Fruit fly (Drosophila melanogaster) whole organism, embryonic: ENCODE measurements around the gene CG17666.

ENCODE experiments used
- Atf3 ChIP-seq: fragments of 200-800 bp; sonication (Bioruptor generic); optimal IDR thresholded peaks from 3 replicates; lab custom pipeline; 2016; ENCODE audit warnings: missing biosample characterization, missing genetic modification characterization
- Awh ChIP-seq: fragments of 200-800 bp; sonication (Bioruptor generic); IDR thresholded peaks from 2 replicates; pipeline ENCODE4, ENCODE4 v1.3.6; 2022; ENCODE audit warnings: missing biosample characterization, missing genetic modification characterization
- B-H1 ChIP-seq: fragments of 200-800 bp; sonication (Bioruptor generic); IDR thresholded peaks from 3 replicates; pipeline ENCODE4 v1.3.6; 2022; ENCODE audit warnings: missing biosample characterization, missing genetic modification characterization
- Blimp-1 ChIP-seq: fragments of 200-800 bp; sonication (Bioruptor generic); optimal IDR thresholded peaks from 3 replicates; lab custom pipeline; 2018; ENCODE audit warnings: missing biosample characterization, missing genetic modification characterization, mild to moderate bottlenecking, moderate library complexity, missing genetic modification reagents
- CG10209 ChIP-seq: fragments of 200-800 bp; sonication (Bioruptor generic); optimal IDR thresholded peaks from 3 replicates; lab custom pipeline; 2017; ENCODE audit warnings: missing biosample characterization, mild to moderate bottlenecking, missing genetic modification characterization, missing genetic modification reagents
- CG10462 ChIP-seq: fragments of 200-800 bp; sonication (Bioruptor generic); optimal IDR thresholded peaks from 2 replicates; lab custom pipeline; 2016; ENCODE audit warnings: missing biosample characterization, missing genetic modification characterization
- CG11723 ChIP-seq: fragments of 200-800 bp; sonication (Bioruptor generic); optimal IDR thresholded peaks from 2 replicates; lab custom pipeline; 2017; ENCODE audit warnings: missing biosample characterization, mild to moderate bottlenecking, missing genetic modification characterization
- CG12659 ChIP-seq: fragments of 200-800 bp; sonication (Bioruptor generic); optimal IDR thresholded peaks from 3 replicates; lab custom pipeline; 2017; ENCODE audit warnings: mild to moderate bottlenecking, missing biosample characterization, missing genetic modification reagents, missing genetic modification characterization
- CG13894 ChIP-seq: fragments of 200-800 bp; sonication (Bioruptor generic); optimal IDR thresholded peaks from 3 replicates; lab custom pipeline; 2018; ENCODE audit warnings: missing biosample characterization, mild to moderate bottlenecking, missing genetic modification characterization, moderate library complexity
- CG1647 ChIP-seq: fragments of 200-800 bp; sonication (Bioruptor generic); optimal IDR thresholded peaks from 3 replicates; lab custom pipeline; 2016; ENCODE audit warnings: missing biosample characterization, missing genetic modification characterization
- CG17829 ChIP-seq: fragments of 200-800 bp; optimal IDR thresholded peaks from 2 replicates; lab custom pipeline; 2019; ENCODE audit warnings: missing biosample characterization, mild to moderate bottlenecking, missing genetic modification characterization, moderate library complexity
- CG33557 ChIP-seq: fragments of 200-800 bp; sonication (Bioruptor generic); optimal IDR thresholded peaks from 2 replicates; lab custom pipeline; 2019; ENCODE audit warnings: missing biosample characterization, mild to moderate bottlenecking, missing genetic modification characterization, moderate library complexity
- CG4404 ChIP-seq: fragments of 200-800 bp; sonication (Bioruptor generic); IDR thresholded peaks from 2 replicates; pipeline ENCODE4 v1.3.6; 2022; ENCODE audit warnings: missing biosample characterization, missing genetic modification characterization
- CG4424 ChIP-seq: fragments of 200-800 bp; sonication (Bioruptor generic); optimal IDR thresholded peaks from 3 replicates; lab custom pipeline; 2016; ENCODE audit warnings: missing biosample characterization, missing genetic modification characterization
- CG5245 ChIP-seq: fragments of 200-800 bp; sonication (Bioruptor generic); optimal IDR thresholded peaks from 3 replicates; lab custom pipeline; 2016; ENCODE audit warnings: missing biosample characterization, missing genetic modification characterization
- CG6254 ChIP-seq: fragments of 200-800 bp; sonication (Bioruptor generic); optimal IDR thresholded peaks from 3 replicates; lab custom pipeline; 2017; ENCODE audit warnings: mild to moderate bottlenecking, missing biosample characterization, missing genetic modification reagents, missing genetic modification characterization
- CG7963 ChIP-seq: fragments of 200-800 bp; sonication (Bioruptor generic); IDR thresholded peaks from 3 replicates; pipeline ENCODE4 v1.3.6; 2022; ENCODE audit warnings: missing biosample characterization, missing genetic modification characterization; ENCODE audit not compliant: partially characterized antibody
- CG9215 ChIP-seq: fragments of 200-800 bp; sonication (Bioruptor generic); IDR thresholded peaks from 2 replicates; pipeline ENCODE4 v1.3.6; 2022; ENCODE audit warnings: missing biosample characterization, missing genetic modification characterization
- Camta ChIP-seq: fragments of 200-800 bp; sonication (Bioruptor generic); optimal IDR thresholded peaks from 2 replicates; lab custom pipeline; 2016; ENCODE audit warnings: missing biosample characterization, missing genetic modification characterization
- CoRest ChIP-seq: fragments of 200-800 bp; sonication (Bioruptor generic); optimal IDR thresholded peaks from 3 replicates; lab custom pipeline; 2018; ENCODE audit warnings: missing biosample characterization, mild to moderate bottlenecking, missing genetic modification characterization, moderate library complexity
- Dip2 ChIP-seq: fragments of 200-800 bp; sonication (Bioruptor generic); IDR thresholded peaks from 2 replicates; pipeline ENCODE4 v1.3.6; 2022; ENCODE audit warnings: missing biosample characterization, missing genetic modification characterization
- Dll ChIP-seq: fragments of 200-800 bp; sonication (Bioruptor generic); IDR thresholded peaks from 4 replicates; pipeline ENCODE4 v1.3.6; 2022; ENCODE audit warnings: missing biosample characterization, missing genetic modification characterization; ENCODE audit not compliant: partially characterized antibody
- E2f2 ChIP-seq: fragments of 200-800 bp; sonication (Bioruptor generic); IDR thresholded peaks from 2 replicates; pipeline ENCODE4 v1.3.6; 2022; ENCODE audit warnings: missing biosample characterization, missing genetic modification characterization
- GATAe ChIP-seq: fragments of 200-800 bp; sonication (Bioruptor generic); conservative IDR thresholded peaks from 2 replicates; pipeline ENCODE4 v1.3.6; 2022; ENCODE audit warnings: missing biosample characterization, missing genetic modification characterization
- Hmr ChIP-seq: fragments of 200-800 bp; sonication (Bioruptor generic); optimal IDR thresholded peaks from 3 replicates; lab custom pipeline; 2017; ENCODE audit warnings: mild to moderate bottlenecking, missing biosample characterization, missing genetic modification reagents, missing genetic modification characterization
- NC2α ChIP-seq: fragments of 200-800 bp; sonication (Bioruptor generic); optimal IDR thresholded peaks from 2 replicates; lab custom pipeline; 2016; ENCODE audit warnings: missing biosample characterization, missing genetic modification characterization
- Nf-YB ChIP-seq: fragments of 200-800 bp; sonication (Bioruptor generic); optimal IDR thresholded peaks from 3 replicates; lab custom pipeline; 2019; ENCODE audit warnings: missing biosample characterization, mild to moderate bottlenecking, missing genetic modification characterization, moderate library complexity
- Sin3A ChIP-seq: fragments of >200 bp; optimal IDR thresholded peaks from 2 replicates; lab custom pipeline; 2018
- Spps ChIP-seq: fragments of 200-800 bp; sonication (Bioruptor generic); optimal IDR thresholded peaks from 2 replicates; lab custom pipeline; 2018; ENCODE audit warnings: missing biosample characterization, mild to moderate bottlenecking, missing genetic modification characterization
- bowl ChIP-seq: fragments of 200-800 bp; sonication (Bioruptor generic); IDR thresholded peaks from 2 replicates; pipeline ENCODE4 v1.3.6; 2022; ENCODE audit warnings: missing biosample characterization, missing genetic modification characterization
- cg ChIP-seq: fragments of 200-800 bp; sonication (Bioruptor generic); optimal IDR thresholded peaks from 3 replicates; lab custom pipeline; 2019; ENCODE audit warnings: missing biosample characterization, mild to moderate bottlenecking, missing genetic modification characterization, moderate library complexity
- chm ChIP-seq: fragments of 200-800 bp; sonication (Bioruptor generic); IDR thresholded peaks from 2 replicates; pipeline ENCODE4 v1.3.6; 2022; ENCODE audit warnings: missing biosample characterization, missing genetic modification characterization
- ems ChIP-seq: fragments of 200-800 bp; sonication (Bioruptor generic); optimal IDR thresholded peaks from 3 replicates; lab custom pipeline; 2016; ENCODE audit warnings: missing biosample characterization, missing genetic modification characterization
- esg ChIP-seq: fragments of 200-800 bp; sonication (Bioruptor generic); conservative IDR thresholded peaks from 2 replicates; pipeline ENCODE4 v1.3.6; 2022; ENCODE audit warnings: missing biosample characterization, missing genetic modification characterization
- ham ChIP-seq: fragments of 200-800 bp; sonication (Bioruptor generic); IDR thresholded peaks from 2 replicates; pipeline ENCODE4 v1.3.6; 2022; ENCODE audit warnings: missing biosample characterization, missing genetic modification characterization
- hkb ChIP-seq, 2 experiments: fragments of 200-800 bp in 1 of 2; fragments of >200 bp in 1 of 2; sonication (Bioruptor generic) in 1 of 2; IDR thresholded peaks in 1 of 2; optimal IDR thresholded peaks in 1 of 2; 2 replicates each; pipeline versions ENCODE4 v1.3.6 to Lab custom; 2017 to 2022; ENCODE audit warnings: missing biosample characterization in 1 of 2, missing genetic modification characterization in 1 of 2
- insv ChIP-seq, 2 experiments: fragments of 200-800 bp; sonication (Bioruptor generic); optimal IDR thresholded peaks; 3 replicates each; lab custom pipeline; 2016 to 2018; ENCODE audit warnings: missing biosample characterization in 2 of 2, missing genetic modification characterization in 2 of 2
- kah ChIP-seq: fragments of 200-800 bp; sonication (Bioruptor generic); optimal IDR thresholded peaks from 2 replicates; lab custom pipeline; 2018; ENCODE audit warnings: missing biosample characterization, mild to moderate bottlenecking, missing genetic modification characterization
- maf-S ChIP-seq: fragments of 200-800 bp; sonication (Bioruptor generic); optimal IDR thresholded peaks from 2 replicates; lab custom pipeline; 2016; ENCODE audit warnings: missing biosample characterization, missing genetic modification characterization
- mam ChIP-seq: fragments of 200-800 bp; sonication (Bioruptor generic); optimal IDR thresholded peaks from 3 replicates; lab custom pipeline; 2016; ENCODE audit warnings: missing biosample characterization, missing genetic modification characterization
- odd ChIP-seq: fragments of 200-800 bp; sonication (Bioruptor generic); optimal IDR thresholded peaks from 2 replicates; lab custom pipeline; 2017; ENCODE audit warnings: missing biosample characterization, mild to moderate bottlenecking, missing genetic modification characterization
- prd ChIP-seq, 3 experiments: fragments of >200 bp in 2 of 3; fragments of 200-800 bp in 1 of 3; sonication (Bioruptor generic) in 1 of 3; optimal IDR thresholded peaks in 2 of 3; IDR thresholded peaks in 1 of 3; 2 replicates in 2 of 3; 3 replicates in 1 of 3; pipeline versions ENCODE4 v1.3.6 to Lab custom; 2017 to 2022; ENCODE audit warnings: missing biosample characterization in 1 of 3, missing genetic modification characterization in 1 of 3
- sc ChIP-seq, 3 experiments: fragments of >200 bp in 2 of 3; fragments of 200-800 bp in 1 of 3; sonication (Bioruptor generic) in 1 of 3; optimal IDR thresholded peaks; 2 replicates in 2 of 3; 3 replicates in 1 of 3; lab custom pipeline; 2017; ENCODE audit warnings: mild to moderate bottlenecking in 1 of 3, missing biosample characterization in 1 of 3, missing genetic modification characterization in 1 of 3, missing genetic modification reagents in 1 of 3
- trh ChIP-seq: fragments of 200-800 bp; sonication (Bioruptor generic); optimal IDR thresholded peaks from 2 replicates; lab custom pipeline; 2016; ENCODE audit warnings: missing biosample characterization, missing genetic modification characterization
- vvl ChIP-seq: fragments of 200-800 bp; sonication (Bioruptor generic); IDR thresholded peaks from 2 replicates; pipeline ENCODE4 v1.3.6; 2022; ENCODE audit warnings: missing biosample characterization, missing genetic modification characterization
- zfh1 ChIP-seq: fragments of 200-800 bp; sonication (Bioruptor generic); IDR thresholded peaks from 3 replicates; pipeline ENCODE4 v1.3.6; 2022; ENCODE audit warnings: missing biosample characterization, missing genetic modification characterization

CG17666 gene

dm6 chr3L:12749567-12750535 lies 31.3 kb upstream of the CG17666 start, which contains the start of the genes Klc and CG10984 (continued):
- TF ChIP-seq cg (GFP tag; lab: Kevin White, UChicago) (peak; percentile 84), Nf-YB (GFP tag; lab: Kevin White, UChicago) (no peak), esg (peak; percentile 72), CG10462 (GFP tag; lab: Kevin White, UChicago) (no peak), Hmr (no peak), trh (GFP tag; lab: Kevin White, UChicago) (no peak), odd (GFP tag; lab: Kevin White, UChicago) (no peak), CG9215 (GFP tag; lab: Robert Waterston, UW) (no peak), NC2α (no peak), CG7963 (no peak), CG5245 (GFP tag; lab: Kevin White, UChicago) (peak; percentile 12), Sin3A (peak; percentile 34), sc (optimal IDR thresholded peaks at IDR 0.05; lab: Kevin White, UChicago) (no peak), sc (GFP tag; optimal IDR thresholded peaks at IDR 0.05; lab: Kevin White, UChicago) (no peak), CG11723 (GFP tag; lab: Kevin White, UChicago) (no peak), kah (no peak), Awh (no peak), CG17829 (tag; lab: Kevin White, UChicago) (peak; percentile 43), CG4424 (GFP tag; lab: Kevin White, UChicago) (peak; percentile 50), mam (GFP tag; lab: Kevin White, UChicago) (peak; percentile 63), CG33557 (GFP tag; lab: Kevin White, UChicago) (no peak), prd (optimal IDR thresholded peaks at IDR 0.05; lab: Kevin White, UChicago) (no peak), prd (GFP tag; IDR thresholded peaks at IDR 0.05; lab: Robert Waterston, UW) (no peak; the same call in 1 of the 3 replicates), bowl (peak; percentile 37; the same call in 1 of the 2 replicates), Spps (no peak), insv (GFP tag; optimal IDR thresholded peaks at IDR 0.05; lab: Kevin White, UChicago) (no peak), CoRest (peak; percentile 50), hkb (optimal IDR thresholded peaks at IDR 0.05; lab: Kevin White, UChicago) (no peak), hkb (GFP tag; IDR thresholded peaks at IDR 0.05; lab: Robert Waterston, UW) (peak; percentile 80), maf-S (peak; percentile 28), CG1647 (GFP tag; lab: Kevin White, UChicago) (peak; percentile 45), ems (GFP tag; lab: Kevin White, UChicago) (peak; percentile 46), vvl (peak; percentile 88), Atf3 (GFP tag; lab: Kevin White, UChicago) (peak; percentile 39), GATAe (GFP tag; lab: Robert Waterston, UW) (no peak; the same call in 1 of the 2 replicates), CG4404 (GFP tag; lab: Robert Waterston, UW) (no peak), E2f2 (GFP tag; lab: Robert Waterston, UW) (peak; percentile 48; the same call in 1 of the 2 replicates), Dll (GFP tag; lab: Robert Waterston, UW) (no peak), chm (GFP tag; lab: Robert Waterston, UW) (no peak; the same call in 1 of the 2 replicates), Blimp-1 (GFP tag; lab: Kevin White, UChicago) (no peak), CG10209 (peak; percentile 27), Camta (GFP tag; lab: Kevin White, UChicago) (peak; percentile 63), Dip2 (GFP tag; lab: Robert Waterston, UW) (no peak), CG6254 (no peak), ham (GFP tag; lab: Robert Waterston, UW) (no peak), B-H1 (GFP tag; lab: Robert Waterston, UW) (peak; percentile 70), CG12659 (GFP tag; lab: Kevin White, UChicago) (peak; percentile 63), CG13894 (no peak), zfh1 (GFP tag; lab: Robert Waterston, UW) (peak; percentile 82)
